Fruit fly (Drosophila melanogaster): Measurements from ENCODE around the gene kibra.

dm6 chr3R:14763487-14763886 lies 39.4 kb upstream of the kibra start:
- no peak for TF ChIP-seq Hr83 (GFP tag; optimal IDR thresholded peaks at IDR 0.05; ENCODE audit: poor library complexity, severe bottlenecking)
- TF ChIP-seq CG9705 (GFP tag; optimal IDR thresholded peaks at IDR 0.05), result no peak
- TF ChIP-seq br (GFP tag; optimal IDR thresholded peaks at IDR 0.05), result no peak
